Worm (Caenorhabditis elegans) whole organism, mixed stage, embryonic: ENCODE measurements around the gene W07G4.2.

Experiments used
- bed-3 ChIP-seq: fragments of 200-800 bp; sonication (Bioruptor generic); optimal IDR thresholded peaks from 3 replicates; lab custom pipeline; 2018; ENCODE audit warnings: mild to moderate bottlenecking, missing genetic modification characterization, moderate library complexity, missing compliant biosample characterization
- ces-1 ChIP-seq: fragments of 150-350 bp; optimal IDR thresholded peaks from 2 replicates; lab custom pipeline; 2014; ENCODE audit warnings: missing biosample characterization, missing genetic modification reagents, missing genetic modification characterization
- cnd-1 ChIP-seq: fragments of 200-800 bp; sonication (Bioruptor generic); optimal IDR thresholded peaks from 2 replicates; lab custom pipeline; 2018; ENCODE audit warnings: mild to moderate bottlenecking, missing genetic modification characterization, missing compliant biosample characterization
- lin-13 ChIP-seq: fragments of 150-350 bp; optimal IDR thresholded peaks from 2 replicates; lab custom pipeline; 2014; ENCODE audit warnings: missing biosample characterization, missing genetic modification characterization
- mls-2 ChIP-seq: sonication (generic microtip); optimal IDR thresholded peaks from 2 replicates; lab custom pipeline; 2016; ENCODE audit warnings: mild to moderate bottlenecking, missing genetic modification characterization, moderate library complexity, missing compliant biosample characterization
- nhr-12 ChIP-seq: fragments of 150-350 bp; optimal IDR thresholded peaks from 2 replicates; lab custom pipeline; 2014; ENCODE audit warnings: missing biosample characterization, missing genetic modification characterization
- nhr-2 ChIP-seq: fragments of 150-350 bp; optimal IDR thresholded peaks from 2 replicates; lab custom pipeline; 2014; ENCODE audit warnings: missing biosample characterization, missing genetic modification characterization
- nhr-237 ChIP-seq: fragments of 150-350 bp; optimal IDR thresholded peaks from 2 replicates; lab custom pipeline; 2014; ENCODE audit warnings: missing biosample characterization, missing genetic modification characterization
- nhr-28 ChIP-seq: fragments of 150-350 bp; optimal IDR thresholded peaks from 2 replicates; lab custom pipeline; 2014; ENCODE audit warnings: missing biosample characterization, missing genetic modification characterization
- snpc-4 ChIP-seq: fragments of 150-350 bp; optimal IDR thresholded peaks from 2 replicates; lab custom pipeline; 2014; ENCODE audit warnings: missing biosample characterization, missing genetic modification characterization
- tbx-8 ChIP-seq: fragments of 200-800 bp; sonication (Bioruptor generic); optimal IDR thresholded peaks from 2 replicates; lab custom pipeline; 2018; ENCODE audit warnings: mild to moderate bottlenecking, missing genetic modification characterization, moderate library complexity, missing compliant biosample characterization
- unc-62 ChIP-seq: fragments of 150-350 bp; optimal IDR thresholded peaks from 2 replicates; lab custom pipeline; 2014; ENCODE audit warnings: missing biosample characterization, missing genetic modification reagents, missing genetic modification characterization
- zip-8 ChIP-seq: fragments of 150-350 bp; optimal IDR thresholded peaks from 2 replicates; lab custom pipeline; 2014; ENCODE audit warnings: missing biosample characterization, missing genetic modification characterization
- ztf-11 ChIP-seq: fragments of 150-350 bp; optimal IDR thresholded peaks from 2 replicates; lab custom pipeline; 2014; ENCODE audit warnings: missing biosample characterization, missing genetic modification characterization

DNA sequence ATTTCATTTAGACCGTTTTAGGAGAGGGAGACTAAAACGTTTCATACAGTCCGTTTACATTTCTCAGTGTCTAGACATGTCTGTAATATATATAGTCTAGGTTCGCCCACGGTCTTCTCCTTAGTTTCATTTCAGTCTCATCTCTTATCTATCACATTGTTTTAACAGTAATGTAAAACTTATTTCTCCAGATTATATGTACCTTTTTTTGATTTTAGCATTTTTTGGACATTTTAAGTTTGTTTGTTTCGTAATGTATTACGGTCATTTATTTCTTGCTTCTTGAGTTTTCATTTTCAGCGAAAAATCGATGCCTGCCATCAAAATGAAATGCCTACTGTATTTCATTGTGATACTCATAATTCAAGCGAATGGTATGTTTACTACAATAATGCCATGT lies 22.5 kb downstream of the W07G4.2 start, which contains the start of gene F15B9.6:
- TF ChIP-seq mls-2 (tag; lab: Kevin White, UChicago) (no peak), nhr-12 (tag; lab: Kevin White, UChicago) (no peak), unc-62 (no peak), cnd-1 (tag; lab: Kevin White, UChicago) (no peak), tbx-8 (GFP tag; lab: Kevin White, UChicago) (no peak), zip-8 (no peak), bed-3 (GFP tag; lab: Kevin White, UChicago) (no peak), ztf-11 (no peak), nhr-28 (tag; lab: Kevin White, UChicago) (no peak), nhr-237 (tag; lab: Kevin White, UChicago) (no peak), snpc-4 (tag; lab: Kevin White, UChicago) (no peak), ces-1 (GFP tag; lab: Kevin White, UChicago) (no peak), lin-13 (tag; lab: Kevin White, UChicago) (no peak), nhr-2 (no peak)
